Worm (Caenorhabditis elegans): Measurements from ENCODE around the gene nhr-10.

nhr-10 gene

ce11 chrIII:7146341-7146740, 31.1 kb upstream of the nhr-10 start:
- TF ChIP-seq madf-3 (GFP tag; IDR thresholded peaks at IDR 0.05) (0 out of 2 replicates have a peak, but pooled peaks have one; percentile 26), dox-1 (GFP tag; IDR thresholded peaks at IDR 0.05) (no peak)

DNA sequence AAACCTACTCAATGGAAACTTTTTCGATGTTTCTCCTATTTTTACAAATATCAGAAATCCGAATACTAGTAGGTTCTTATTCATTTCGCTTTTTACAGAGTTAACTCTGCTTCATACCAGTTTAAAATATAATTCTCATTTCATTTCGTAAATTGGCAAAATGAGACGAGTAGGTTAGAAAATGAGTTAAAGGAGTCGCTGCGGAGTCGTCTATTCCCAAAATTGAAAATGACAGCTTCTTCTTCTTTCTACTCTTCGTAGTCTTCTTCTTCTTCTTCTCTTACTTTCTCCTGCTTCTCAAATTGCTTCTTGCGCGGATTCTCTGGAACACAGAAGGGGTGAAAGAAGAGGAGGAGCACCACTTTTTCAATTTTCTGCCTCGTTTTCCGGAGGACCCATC, 29.5 kb upstream of the nhr-10 start, which contains the start of gene glr-2:
TSS of gene glr-2 (minus strand) at position 211 of the 400 bp plus-strand sequence.
- TF ChIP-seq snpc-4 (GFP tag; optimal IDR thresholded peaks at IDR 0.05) (no peak), snpc-4 (tag; optimal IDR thresholded peaks at IDR 0.05) (no peak), mes-4 (tag; optimal IDR thresholded peaks at IDR 0.05) (no peak), K12H6.12 (tag; optimal IDR thresholded peaks at IDR 0.05) (no peak), lin-54 (GFP tag; optimal IDR thresholded peaks at IDR 0.05) (no peak), F22D6.2 (tag; optimal IDR thresholded peaks at IDR 0.05) (no peak), egrh-3 (GFP tag; IDR thresholded peaks at IDR 0.05) (no peak), rpc-1 (optimal IDR thresholded peaks at IDR 0.05) (no peak), rpc-1 (tag; optimal IDR thresholded peaks at IDR 0.05) (no peak), attf-3 (GFP tag; conservative IDR thresholded peaks at IDR 0.05) (no peak), Y56A3A.18 (GFP tag; IDR thresholded peaks at IDR 0.05) (no peak), madf-6 (GFP tag; IDR thresholded peaks at IDR 0.05) (no peak), ccch-3 (GFP tag; optimal IDR thresholded peaks at IDR 0.05) (no peak), egl-18 (GFP tag; IDR thresholded peaks at IDR 0.05) (no peak), ceh-58 (GFP tag; IDR thresholded peaks at IDR 0.05) (no peak), snpc-1.3 (tag; optimal IDR thresholded peaks at IDR 0.05; ENCODE audit: insufficient read depth) (no peak), sdz-38 (tag; optimal IDR thresholded peaks at IDR 0.05) (no peak), tbp1 (GFP tag; optimal IDR thresholded peaks at IDR 0.05) (no peak), lir-1 (GFP tag; conservative IDR thresholded peaks at IDR 0.05) (no peak), F33H1.4 (GFP tag; IDR thresholded peaks at IDR 0.05) (no peak)

DNA sequence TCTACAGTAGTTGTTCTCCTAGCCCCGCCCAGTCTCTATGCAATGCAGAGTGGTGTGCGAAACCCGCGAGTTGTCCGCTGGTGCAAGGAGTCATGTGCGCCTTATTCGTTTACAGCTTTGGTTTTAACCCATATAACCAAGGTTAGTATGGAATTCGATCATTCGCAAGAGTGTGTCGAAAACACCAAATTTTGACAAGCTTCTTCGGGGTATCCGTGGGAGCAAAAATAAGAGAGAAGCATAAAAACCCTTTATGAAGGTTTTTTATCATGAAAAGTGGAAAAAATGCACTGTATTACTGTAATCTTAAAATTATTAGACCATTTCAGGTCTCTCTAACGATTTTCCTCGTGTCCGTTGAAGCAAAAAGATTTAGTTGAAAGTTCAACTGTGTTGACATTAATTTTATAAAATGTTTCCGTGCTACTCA, 26.9 kb upstream of the nhr-10 start:
- no peak for TF ChIP-seq B0035.1 (tag; optimal IDR thresholded peaks at IDR 0.05)
- TF ChIP-seq ztf-28 (GFP tag; IDR thresholded peaks at IDR 0.05), result no peak
- TF ChIP-seq efl-1 (GFP tag; optimal IDR thresholded peaks at IDR 0.05), result no peak
- TF ChIP-seq cebp-2 (GFP tag; IDR thresholded peaks at IDR 0.05), result no peak
- no peak for TF ChIP-seq F57C9.4 (tag; optimal IDR thresholded peaks at IDR 0.05)
- TF ChIP-seq Y53F4B.3 (GFP tag; IDR thresholded peaks at IDR 0.05), result 0 out of 2 replicates have a peak, but pooled peaks have one; percentile 4
- TF ChIP-seq T07F8.4 (tag; optimal IDR thresholded peaks at IDR 0.05), result no peak
- TF ChIP-seq attf-6 (GFP tag; IDR thresholded peaks at IDR 0.05), result peak; percentile 96
- peak; percentile 15 for TF ChIP-seq repo-1 (tag; optimal IDR thresholded peaks at IDR 0.05)
- TF ChIP-seq pha-4 (tag; optimal IDR thresholded peaks at IDR 0.05), result no peak
- peak; percentile 18; the same call in 1 of the 2 replicates for TF ChIP-seq lin-26 (GFP tag; IDR thresholded peaks at IDR 0.05)
- no peak for TF ChIP-seq mel-28 (tag; optimal IDR thresholded peaks at IDR 0.05; ENCODE audit: borderline replicate concordance)
- no peak for TF ChIP-seq ceh-58 (GFP tag; IDR thresholded peaks at IDR 0.05)
- no peak for TF ChIP-seq ZK185.1 (tag; optimal IDR thresholded peaks at IDR 0.05; ENCODE audit: poor library complexity, severe bottlenecking)
- TF ChIP-seq nfya-2 (GFP tag; IDR thresholded peaks at IDR 0.05), result no peak
- TF ChIP-seq madf-6 (GFP tag; IDR thresholded peaks at IDR 0.05), result peak; percentile 64
- no peak for TF ChIP-seq ztf-6 (GFP tag; IDR thresholded peaks at IDR 0.05)
- TF ChIP-seq die-1 (tag; optimal IDR thresholded peaks at IDR 0.05), result no peak
- TF ChIP-seq Y67H2A.10 (GFP tag; conservative IDR thresholded peaks at IDR 0.05), result no peak
- TF ChIP-seq bed-2 (GFP tag; IDR thresholded peaks at IDR 0.05), result no peak
- TF ChIP-seq F37B4.10 (GFP tag; IDR thresholded peaks at IDR 0.05), result no peak
- peak; percentile 19 for TF ChIP-seq ama-1 (optimal IDR thresholded peaks at IDR 0.05)
- peak in 1 of 2 experiments; percentile 11 for TF ChIP-seq ama-1 (GFP tag; optimal IDR thresholded peaks at IDR 0.05)
- TF ChIP-seq ceh-79 (tag; optimal IDR thresholded peaks at IDR 0.05), result no peak
- TF ChIP-seq hrde-1 (tag; optimal IDR thresholded peaks at IDR 0.05; ENCODE audit: borderline replicate concordance), result peak; percentile 41
- TF ChIP-seq madf-8 (GFP tag; conservative IDR thresholded peaks at IDR 0.05), result 0 out of 2 replicates have a peak, but pooled peaks have one; percentile 7
- TF ChIP-seq aptf-2 (GFP tag; conservative IDR thresholded peaks at IDR 0.05), result no peak
- TF ChIP-seq mcd-1 (GFP tag; IDR thresholded peaks at IDR 0.05), result peak; percentile 51

Data from whole organism, young adult.